Worm (Caenorhabditis elegans) whole organism, L4 larva: ENCODE results near the gene F09C6.13.

ENCODE experiments used
- aly-2 ChIP-seq: sonication (generic microtip); optimal IDR thresholded peaks from 2 replicates; lab custom pipeline; 2018; ENCODE audit warnings: missing biosample characterization, missing genetic modification characterization
- arid-1 ChIP-seq: fragments of 200-800 bp; sonication (Bioruptor generic); conservative IDR thresholded peaks from 2 replicates; pipeline ENCODE4 v1.3.6; 2022; ENCODE audit warnings: missing genetic modification reagents, missing genetic modification characterization, missing compliant biosample characterization
- egl-43 ChIP-seq: fragments of 200-800 bp; sonication (Bioruptor generic); IDR thresholded peaks from 2 replicates; pipeline ENCODE4 v1.3.6; 2022; ENCODE audit warnings: missing genetic modification reagents, missing genetic modification characterization, missing compliant biosample characterization
- lin-15B ChIP-seq: fragments of 150-350 bp; sonication (generic microtip); optimal IDR thresholded peaks from 3 replicates; lab custom pipeline; 2014; ENCODE audit warnings: missing biosample characterization, missing genetic modification characterization
- mdl-1 ChIP-seq, 2 experiments: fragments of 150-350 bp in 1 of 2; sonication (generic microtip) in 1 of 2; optimal IDR thresholded peaks; 2 replicates each; lab custom pipeline; 2014 to 2017; ENCODE audit warnings: missing biosample characterization in 2 of 2, missing genetic modification characterization in 2 of 2
- mep-1 ChIP-seq: fragments of 150-350 bp; sonication (generic microtip); optimal IDR thresholded peaks from 3 replicates; lab custom pipeline; 2014; ENCODE audit warnings: missing biosample characterization, missing genetic modification characterization
- nhr-237 ChIP-seq: sonication (generic microtip); optimal IDR thresholded peaks from 2 replicates; lab custom pipeline; 2017; ENCODE audit warnings: missing biosample characterization, missing genetic modification characterization
- nhr-28 ChIP-seq: fragments of 150-350 bp; optimal IDR thresholded peaks from 2 replicates; lab custom pipeline; 2014; ENCODE audit warnings: missing biosample characterization, missing genetic modification characterization
- vab-7 ChIP-seq: fragments of 200-800 bp; sonication (Bioruptor generic); IDR thresholded peaks from 2 replicates; pipeline ENCODE4 v1.3.6; 2022; ENCODE audit warnings: missing genetic modification reagents, missing genetic modification characterization, missing compliant biosample characterization

DNA sequence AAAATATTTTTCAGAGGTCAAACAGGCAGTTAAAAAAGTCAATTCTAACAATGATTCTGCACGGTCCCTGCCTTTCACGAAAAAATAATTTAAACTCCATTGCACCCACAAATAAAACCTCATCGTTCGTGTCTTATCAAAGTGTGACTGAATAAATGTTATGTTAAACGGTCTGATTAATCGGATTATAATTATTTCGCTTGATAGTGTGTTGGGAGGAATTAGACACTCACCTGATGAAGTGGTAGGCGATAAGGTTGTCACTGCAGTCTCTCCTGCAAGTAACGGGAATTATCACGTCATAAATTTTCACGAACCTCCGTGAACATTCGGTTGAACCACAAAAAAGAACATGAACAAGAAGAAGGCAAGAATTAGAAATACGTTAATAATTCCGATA lies 44.6 kb upstream of the F09C6.13 start:
- TF ChIP-seq nhr-237 (no peak), mdl-1 (tag; optimal IDR thresholded peaks at IDR 0.05; lab: Kevin White, UChicago) (no peak), aly-2 (tag; lab: Kevin White, UChicago) (no peak), lin-15B (tag; lab: Kevin White, UChicago) (no peak), mep-1 (no peak), egl-43 (GFP tag; lab: Robert Waterston, UW) (no peak), arid-1 (no peak), nhr-28 (tag; lab: Kevin White, UChicago) (peak; percentile 45), vab-7 (no peak)
